Fruit fly (Drosophila melanogaster): Measurements from ENCODE around the gene tal-1A.

The tal-1A gene

dm6 chr3R:13812736-13813250 lies at the start of gene tal-1A, which contains the start of the genes tal-2A, tal-3A and tal-AA (continued):
- TF ChIP-seq TFAM (GFP tag; optimal IDR thresholded peaks at IDR 0.05) = no peak
- no peak for TF ChIP-seq dpn (GFP tag; optimal IDR thresholded peaks at IDR 0.05)
- no peak for TF ChIP-seq CG1603 (tag; optimal IDR thresholded peaks at IDR 0.05)
- TF ChIP-seq CG6854 (GFP tag; optimal IDR thresholded peaks at IDR 0.05) = no peak
- TF ChIP-seq dmrt99B (tag; optimal IDR thresholded peaks at IDR 0.05) = no peak
- no peak for TF ChIP-seq CG12155 (GFP tag; optimal IDR thresholded peaks at IDR 0.05)
- TF ChIP-seq Spps (tag; optimal IDR thresholded peaks at IDR 0.05) = no peak
- no peak for TF ChIP-seq ssp (GFP tag; IDR thresholded peaks at IDR 0.05)
- no peak for TF ChIP-seq disco-r (GFP tag; optimal IDR thresholded peaks at IDR 0.05)
- TF ChIP-seq nerfin-2 (GFP tag; IDR thresholded peaks at IDR 0.05; ENCODE audit: partially characterized antibody) = no peak
- no peak for TF ChIP-seq HmgD (GFP tag; optimal IDR thresholded peaks at IDR 0.05)
- TF ChIP-seq Abd-B (GFP tag; optimal IDR thresholded peaks at IDR 0.05) = no peak
- no peak for TF ChIP-seq CG4730 (GFP tag; IDR thresholded peaks at IDR 0.05)
- TF ChIP-seq CG1647 (GFP tag; optimal IDR thresholded peaks at IDR 0.05) = no peak
- no peak for TF ChIP-seq eve (GFP tag; optimal IDR thresholded peaks at IDR 0.05)
- no peak for TF ChIP-seq slp2 (GFP tag; optimal IDR thresholded peaks at IDR 0.05)
- TF ChIP-seq CG11695 (GFP tag; IDR thresholded peaks at IDR 0.05) = no peak
- TF ChIP-seq CG15073 (GFP tag; optimal IDR thresholded peaks at IDR 0.05) = no peak
- no peak for TF ChIP-seq caup (GFP tag; optimal IDR thresholded peaks at IDR 0.05; ENCODE audit: severe bottlenecking)
- TF ChIP-seq nerfin-1 (tag; optimal IDR thresholded peaks at IDR 0.05) = no peak
- no peak for TF ChIP-seq CG10147 (GFP tag; optimal IDR thresholded peaks at IDR 0.05)
- TF ChIP-seq da (GFP tag; optimal IDR thresholded peaks at IDR 0.05) = no peak
- no peak for TF ChIP-seq CG15269 (tag; optimal IDR thresholded peaks at IDR 0.05)
- no peak for TF ChIP-seq br (optimal IDR thresholded peaks at IDR 0.05)
- TF ChIP-seq peb (GFP tag; IDR thresholded peaks at IDR 0.05) = no peak
- TF ChIP-seq gro (GFP tag; optimal IDR thresholded peaks at IDR 0.05) = peak; percentile 3
- TF ChIP-seq chm (GFP tag; IDR thresholded peaks at IDR 0.05) = peak; percentile 84
- no peak for TF ChIP-seq CG8281 (tag; optimal IDR thresholded peaks at IDR 0.05)

dm6 chr3R:13765001-13765400 lies 47.9 kb upstream of the tal-1A start:
- peak; percentile 4 for TF ChIP-seq lab (GFP tag; optimal IDR thresholded peaks at IDR 0.05)
- no peak for TF ChIP-seq pnt (GFP tag; optimal IDR thresholded peaks at IDR 0.05)
- TF ChIP-seq row (GFP tag; IDR thresholded peaks at IDR 0.05) = peak; percentile 31; the same call in 2 of the 3 replicates
- no peak for TF ChIP-seq Asciz (GFP tag; optimal IDR thresholded peaks at IDR 0.05)
- TF ChIP-seq CG3995 (GFP tag; optimal IDR thresholded peaks at IDR 0.05) = peak; percentile 27
- no peak for TF ChIP-seq CG15073 (GFP tag; optimal IDR thresholded peaks at IDR 0.05)
- no peak for TF ChIP-seq E2f1 (GFP tag; IDR thresholded peaks at IDR 0.05)
- no peak for TF ChIP-seq CG18262 (tag; optimal IDR thresholded peaks at IDR 0.05)
- TF ChIP-seq Sox100B (GFP tag; optimal IDR thresholded peaks at IDR 0.05) = peak; percentile 9
- no peak for TF ChIP-seq Bdp1 (GFP tag; optimal IDR thresholded peaks at IDR 0.05)
- no peak for TF ChIP-seq CG18011 (GFP tag; optimal IDR thresholded peaks at IDR 0.05)
- TF ChIP-seq dmrt99B (tag; optimal IDR thresholded peaks at IDR 0.05) = peak; percentile 21
- TF ChIP-seq E2f2 (GFP tag; IDR thresholded peaks at IDR 0.05) = no peak
- peak; percentile 3 for TF ChIP-seq CG30403 (GFP tag; optimal IDR thresholded peaks at IDR 0.05)
- TF ChIP-seq Doc2 (GFP tag; IDR thresholded peaks at IDR 0.05) = no peak
- no peak for TF ChIP-seq Eip74EF (GFP tag; optimal IDR thresholded peaks at IDR 0.05)
- TF ChIP-seq Mes4 (GFP tag; optimal IDR thresholded peaks at IDR 0.05) = no peak
- TF ChIP-seq CG3281 (GFP tag; optimal IDR thresholded peaks at IDR 0.05) = peak; percentile 24
- TF ChIP-seq dan (GFP tag; IDR thresholded peaks at IDR 0.05) = no peak
- peak; percentile 56 for TF ChIP-seq gem (tag; optimal IDR thresholded peaks at IDR 0.05)
- TF ChIP-seq CG10366 (GFP tag; IDR thresholded peaks at IDR 0.05) = no peak
- no peak for TF ChIP-seq CG17186 (GFP tag; optimal IDR thresholded peaks at IDR 0.05)
- no peak for TF ChIP-seq gcm2 (GFP tag; optimal IDR thresholded peaks at IDR 0.05)
- TF ChIP-seq Fer1 (GFP tag; optimal IDR thresholded peaks at IDR 0.05) = no peak
- TF ChIP-seq crol (GFP tag; IDR thresholded peaks at IDR 0.05) = no peak
- peak; percentile 65 for TF ChIP-seq Med (GFP tag)

Data from whole organism, embryonic.